Fruit fly (Drosophila melanogaster): ENCODE data around the gene bou.

bou gene

DNA sequence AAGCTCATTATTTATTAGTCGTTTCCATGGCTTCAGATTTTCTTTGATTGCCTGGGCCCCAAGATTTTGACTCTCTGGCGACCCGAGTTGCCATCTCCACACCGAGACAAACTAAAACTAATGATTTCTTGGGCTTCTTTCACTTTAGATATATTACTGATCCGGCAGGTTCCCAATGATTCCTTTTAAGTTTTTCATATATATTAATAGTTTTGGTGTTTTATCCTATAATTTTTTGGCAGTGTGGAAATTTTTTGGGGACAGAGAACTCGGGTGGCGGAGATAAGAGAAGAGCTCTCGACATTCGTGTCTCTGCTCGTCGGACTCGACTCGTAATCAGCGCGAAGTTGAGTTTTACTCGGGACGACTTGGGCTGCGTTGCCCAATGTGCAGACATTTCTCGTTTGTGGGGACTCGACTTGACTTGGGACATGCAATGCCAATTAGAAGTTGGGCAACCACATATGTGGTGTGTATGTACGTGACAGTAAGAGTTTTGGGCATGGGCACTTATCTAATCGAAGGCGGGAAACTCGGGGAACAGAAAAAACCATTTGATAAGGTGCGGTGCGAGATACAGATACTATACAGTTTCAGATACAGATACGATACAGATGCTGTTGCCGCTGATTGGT, 15.0 kb downstream of the bou start:
- no peak for TF ChIP-seq CG17801 (GFP tag; optimal IDR thresholded peaks at IDR 0.05; ENCODE audit: partially characterized antibody)

DNA sequence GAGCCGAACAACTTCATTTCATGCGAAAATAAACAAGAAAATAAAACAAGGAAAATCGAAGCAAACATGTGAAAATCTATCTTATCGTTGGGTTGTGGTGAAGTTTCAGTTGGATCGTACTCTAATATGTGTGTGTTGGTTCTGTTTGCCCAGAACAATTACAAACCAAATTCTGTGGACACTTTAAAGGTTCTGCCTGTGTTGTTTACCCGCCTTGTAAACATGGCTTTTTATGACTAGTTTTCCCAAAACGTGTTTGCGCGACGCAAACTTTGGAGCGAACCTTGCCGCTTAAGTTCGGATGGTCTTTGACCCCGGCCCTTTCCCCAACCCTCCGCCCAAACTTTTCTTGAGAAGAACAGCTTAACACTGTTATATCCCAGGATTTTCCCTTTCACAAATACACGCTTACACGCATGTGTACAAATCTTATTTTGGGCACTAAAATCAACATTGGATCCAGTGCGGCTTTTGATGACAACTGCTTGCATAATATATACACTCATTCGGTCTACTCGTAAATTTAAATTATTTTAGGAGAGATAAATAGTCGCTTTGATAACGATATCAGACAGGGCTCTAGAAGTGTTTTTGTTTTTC, 17.9 kb downstream of the bou start:
- no peak for TF ChIP-seq CG17801 (GFP tag; optimal IDR thresholded peaks at IDR 0.05; ENCODE audit: partially characterized antibody)

- no peak for TF ChIP-seq CG17801 (GFP tag; optimal IDR thresholded peaks at IDR 0.05; ENCODE audit: partially characterized antibody)
Observed at dm6 chrX:7005444-7005843, 19.2 kb downstream of the bou start.

dm6 chrX:7007693-7008092, 21.4 kb downstream of the bou start:
- no peak for TF ChIP-seq CG17801 (GFP tag; optimal IDR thresholded peaks at IDR 0.05; ENCODE audit: partially characterized antibody)

dm6 chrX:7008102-7009087, 22.1 kb downstream of the bou start:
- TF ChIP-seq CG17801 (GFP tag; optimal IDR thresholded peaks at IDR 0.05; ENCODE audit: partially characterized antibody), result no peak

DNA sequence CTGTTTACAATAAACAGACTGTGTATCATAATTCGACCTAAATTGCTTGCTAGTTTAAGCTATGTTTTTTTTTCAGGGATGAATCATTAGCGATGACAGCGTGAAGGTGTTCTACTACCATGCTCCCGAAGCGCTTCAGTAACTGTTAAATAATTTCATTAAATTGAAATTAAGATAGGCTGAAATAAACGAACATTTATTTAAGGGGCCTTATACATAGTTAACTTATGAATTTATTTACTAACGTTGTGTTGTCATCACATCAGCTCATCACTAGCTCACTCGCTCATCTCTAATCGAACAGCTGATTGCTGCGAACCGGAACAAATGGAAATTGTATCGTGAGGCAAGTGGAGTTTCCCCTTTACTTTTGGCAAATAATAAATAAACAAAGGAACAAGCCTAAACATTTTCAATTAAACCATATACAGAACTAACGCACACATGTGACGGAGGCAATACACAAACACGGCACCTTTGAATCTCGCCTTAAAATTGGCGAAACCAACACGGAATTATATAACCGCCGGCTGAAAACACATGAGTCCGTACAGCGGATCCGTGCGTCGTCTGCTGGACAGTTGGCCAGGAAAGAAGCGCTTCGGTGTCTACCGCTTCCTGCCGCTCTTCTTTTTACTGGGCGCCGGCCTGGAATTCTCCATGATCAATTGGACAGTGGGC, 24.9 kb downstream of the bou start, which contains the start of the genes cm, sloth1 and sloth2:
cm (minus strand) TSS at position 83 of the 681 bp plus-strand sequence.
sloth1 (plus strand) TSS at position 295 of the 681 bp plus-strand sequence.
sloth2 (plus strand) TSS at position 295 of the 681 bp plus-strand sequence.
- peak; percentile 92 for TF ChIP-seq CG17801 (GFP tag; optimal IDR thresholded peaks at IDR 0.05; ENCODE audit: partially characterized antibody)

dm6 chrX:7013320-7014214, 27.3 kb downstream of the bou start, which contains the start of the genes CG3032 and CG4593:
TSS of gene CG3032 (minus strand) at chrX:7013881.
TSS of gene CG4593 (plus strand) at chrX:7013887.
- TF ChIP-seq CG17801 (GFP tag; optimal IDR thresholded peaks at IDR 0.05; ENCODE audit: partially characterized antibody), result peak; percentile 90

- peak; percentile 20 for TF ChIP-seq CG17801 (GFP tag; optimal IDR thresholded peaks at IDR 0.05; ENCODE audit: partially characterized antibody)
Observed at dm6 chrX:7014931-7015428, 28.7 kb downstream of the bou start.

dm6 chrX:7034892-7035291, 48.6 kb downstream of the bou start:
- TF ChIP-seq CG17801 (GFP tag; optimal IDR thresholded peaks at IDR 0.05; ENCODE audit: partially characterized antibody), result no peak
